Fruit fly (Drosophila melanogaster): ENCODE results near the gene bai.

Gene bai

DNA sequence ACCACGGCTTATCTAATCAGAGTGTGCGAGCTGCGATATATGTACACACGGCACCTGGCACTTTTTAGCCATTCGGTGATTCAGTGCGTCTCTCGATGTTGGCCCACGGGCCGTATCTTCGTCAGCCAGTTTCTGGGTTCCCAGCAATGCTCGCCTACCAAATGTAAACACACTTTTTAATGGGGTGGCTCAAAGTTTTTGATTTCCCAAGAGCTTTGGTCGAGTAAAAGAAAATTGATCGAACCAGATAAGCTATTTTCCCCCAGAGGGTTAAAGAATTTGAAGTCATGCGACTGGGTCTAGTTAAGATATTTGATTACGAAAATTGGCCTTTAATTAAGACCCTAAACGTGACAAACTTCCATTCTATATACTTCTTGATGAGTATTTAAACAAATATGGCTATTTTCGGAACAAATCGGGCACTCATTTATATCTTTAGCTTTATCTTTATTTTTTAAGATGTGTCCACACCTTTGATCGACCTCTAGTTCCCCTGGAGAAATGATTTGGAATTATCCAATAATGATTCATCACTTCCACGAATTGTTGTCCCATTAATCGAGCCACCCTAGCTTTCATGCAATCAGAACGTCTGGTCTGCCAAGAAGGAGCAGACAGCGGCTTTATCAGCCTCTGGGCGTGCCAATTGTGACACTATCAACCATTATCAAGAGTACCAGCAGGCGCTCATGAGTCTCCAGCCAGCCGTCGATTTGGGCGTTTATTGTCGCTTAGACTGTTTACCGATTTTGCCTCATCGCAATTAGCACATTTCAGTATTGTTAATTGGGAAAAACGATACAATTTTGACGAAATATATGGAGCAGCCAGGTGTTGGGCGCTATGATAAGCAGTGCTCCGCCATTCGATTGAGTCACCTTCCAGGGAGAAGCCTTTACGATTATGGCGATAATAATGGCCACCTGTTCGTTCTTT, 11.6 kb upstream of the bai start:
- TF ChIP-seq EcR (GFP tag; optimal IDR thresholded peaks at IDR 0.05), result no peak

DNA sequence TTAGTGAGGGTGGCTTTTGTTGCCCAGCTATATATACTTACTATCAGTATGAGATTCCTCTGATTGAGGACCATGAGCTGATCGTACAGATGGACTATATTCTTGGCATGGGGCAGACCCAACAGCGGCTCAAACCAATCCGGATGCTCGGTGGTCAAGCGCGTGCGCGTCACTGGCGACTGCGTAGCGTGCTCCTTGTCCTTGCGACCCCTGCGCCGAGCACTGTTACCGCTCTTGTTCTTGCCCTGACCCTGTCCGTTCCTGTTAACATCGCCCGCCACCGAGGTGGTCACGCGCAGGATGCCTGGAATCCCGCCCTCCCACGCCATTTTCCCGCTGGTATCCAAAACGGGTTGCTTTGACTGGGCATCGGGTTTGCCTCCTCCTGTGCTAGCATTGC, 6.5 kb upstream of the bai start:
- TF ChIP-seq pan (optimal IDR thresholded peaks at IDR 0.05) (no peak), psq (optimal IDR thresholded peaks at IDR 0.05) (no peak), EcR (GFP tag; optimal IDR thresholded peaks at IDR 0.05) (no peak), CG8478 (optimal IDR thresholded peaks at IDR 0.05) (no peak)

DNA sequence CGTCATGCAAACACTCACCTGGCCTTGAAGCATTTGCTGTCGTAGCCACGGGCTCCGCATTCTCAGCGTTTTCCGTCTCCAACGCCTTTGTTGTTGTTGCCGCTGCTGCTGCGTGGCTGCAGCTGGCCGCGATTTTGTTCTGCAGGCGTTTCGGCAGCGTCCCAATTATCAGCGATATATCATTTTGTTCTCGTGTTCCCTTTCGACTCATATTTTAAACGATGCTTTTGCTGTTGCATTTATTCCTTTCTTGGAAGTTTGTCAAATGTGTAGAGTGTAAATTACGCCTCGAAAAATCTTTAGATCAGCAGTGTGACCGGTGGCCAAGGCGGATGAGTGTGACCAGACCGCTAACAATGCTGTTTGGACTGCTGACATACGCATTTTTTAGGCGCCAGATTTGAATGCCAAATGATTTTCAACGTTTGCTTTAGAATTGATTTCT, 6.0 kb upstream of the bai start, which contains the start of gene Smg6:
Gene Smg6 (minus strand): TSS at position 324 of the 445 bp plus-strand sequence.
- TF ChIP-seq pan (optimal IDR thresholded peaks at IDR 0.05), result no peak
- no peak for TF ChIP-seq psq (optimal IDR thresholded peaks at IDR 0.05)
- TF ChIP-seq CG8478 (optimal IDR thresholded peaks at IDR 0.05), result no peak
- TF ChIP-seq EcR (GFP tag; optimal IDR thresholded peaks at IDR 0.05), result no peak
- TF ChIP-seq Dll (optimal IDR thresholded peaks at IDR 0.05), result no peak
- TF ChIP-seq usp (GFP tag; optimal IDR thresholded peaks at IDR 0.05), result no peak

DNA sequence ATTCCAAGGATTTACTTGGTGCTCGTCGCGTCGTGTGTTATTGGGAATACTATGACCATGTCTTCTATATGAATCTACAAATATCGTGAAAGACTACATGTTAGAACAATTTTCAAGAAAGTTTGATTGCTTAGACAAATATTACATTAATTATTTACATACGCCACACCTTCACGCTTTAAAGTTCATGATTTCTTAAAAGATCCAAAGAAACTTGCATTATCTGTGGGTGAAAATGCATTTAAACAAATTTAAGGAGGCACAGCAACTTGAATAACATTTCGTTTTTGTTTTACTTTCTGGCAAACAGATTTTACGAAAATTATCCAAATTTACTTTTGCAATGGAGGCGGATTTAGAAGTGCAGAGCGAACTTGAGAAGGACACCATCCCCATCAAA, 2.5 kb upstream of the bai start, which contains the start of gene CG31115:
Gene CG31115 (plus strand): TSS at position 301 of the 400 bp plus-strand sequence.
- no peak for TF ChIP-seq pan (optimal IDR thresholded peaks at IDR 0.05)
- no peak for TF ChIP-seq psq (optimal IDR thresholded peaks at IDR 0.05)
- no peak for TF ChIP-seq CG8478 (optimal IDR thresholded peaks at IDR 0.05)
- no peak for TF ChIP-seq EcR (GFP tag; optimal IDR thresholded peaks at IDR 0.05)
- TF ChIP-seq usp (GFP tag; optimal IDR thresholded peaks at IDR 0.05), result no peak
- TF ChIP-seq Dll (optimal IDR thresholded peaks at IDR 0.05), result no peak

- TF ChIP-seq EcR (GFP tag; optimal IDR thresholded peaks at IDR 0.05) (no peak), CG8478 (optimal IDR thresholded peaks at IDR 0.05) (no peak), Dll (optimal IDR thresholded peaks at IDR 0.05) (no peak), psq (optimal IDR thresholded peaks at IDR 0.05) (no peak), usp (GFP tag; optimal IDR thresholded peaks at IDR 0.05) (no peak), pan (optimal IDR thresholded peaks at IDR 0.05) (no peak)
These were observed 5.8 kb downstream of the bai start, which contains the start of gene 5PtaseI for dm6 chr3R:25044816-25045551. 5PtaseI (minus strand) TSS chr3R:25045151.

DNA sequence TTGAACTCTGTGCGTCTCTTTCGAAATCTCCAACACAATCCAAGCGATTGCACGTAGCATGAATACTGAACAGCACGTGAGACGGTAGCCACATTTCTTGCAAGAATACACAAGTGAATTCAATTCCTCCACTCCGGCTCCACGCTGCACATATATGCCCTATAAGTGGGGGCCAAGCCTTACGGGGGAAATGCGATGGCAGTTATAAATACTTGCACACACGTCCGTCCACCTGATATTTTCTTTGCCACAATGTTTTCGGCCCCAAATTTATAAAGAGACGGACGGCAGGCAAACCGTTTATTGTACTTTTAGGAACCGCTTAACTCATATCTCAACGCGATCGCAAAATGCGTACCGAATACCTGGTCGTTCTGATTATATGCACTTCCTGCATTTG, 6.8 kb downstream of the bai start, which contains the start of gene CG11786:
Gene CG11786 (plus strand): TSS at position 301 of the 400 bp plus-strand sequence.
- TF ChIP-seq CG8478 (optimal IDR thresholded peaks at IDR 0.05) (no peak), psq (optimal IDR thresholded peaks at IDR 0.05) (no peak), EcR (GFP tag; optimal IDR thresholded peaks at IDR 0.05) (no peak), pan (optimal IDR thresholded peaks at IDR 0.05) (no peak), Dll (optimal IDR thresholded peaks at IDR 0.05) (no peak), usp (GFP tag; optimal IDR thresholded peaks at IDR 0.05) (no peak)

- TF ChIP-seq usp (GFP tag; optimal IDR thresholded peaks at IDR 0.05) (no peak), EcR (GFP tag; optimal IDR thresholded peaks at IDR 0.05) (no peak), pan (optimal IDR thresholded peaks at IDR 0.05) (no peak), psq (optimal IDR thresholded peaks at IDR 0.05) (no peak), Dll (optimal IDR thresholded peaks at IDR 0.05) (no peak), CG8478 (optimal IDR thresholded peaks at IDR 0.05) (no peak)
These were observed 8.3 kb downstream of the bai start, which contains the start of gene CG11790 for dm6 chr3R:25047504-25047903. CG11790 (plus strand) TSS chr3R:25047706.

dm6 chr3R:25049383-25049741, 10.2 kb downstream of the bai start, which contains the start of gene CG11791:
CG11791 (plus strand) TSS chr3R:25049616.
- TF ChIP-seq psq (optimal IDR thresholded peaks at IDR 0.05) (no peak), Dll (optimal IDR thresholded peaks at IDR 0.05) (no peak), EcR (GFP tag; optimal IDR thresholded peaks at IDR 0.05) (no peak), pan (optimal IDR thresholded peaks at IDR 0.05) (no peak), usp (GFP tag; optimal IDR thresholded peaks at IDR 0.05) (no peak), CG8478 (optimal IDR thresholded peaks at IDR 0.05) (no peak)

DNA sequence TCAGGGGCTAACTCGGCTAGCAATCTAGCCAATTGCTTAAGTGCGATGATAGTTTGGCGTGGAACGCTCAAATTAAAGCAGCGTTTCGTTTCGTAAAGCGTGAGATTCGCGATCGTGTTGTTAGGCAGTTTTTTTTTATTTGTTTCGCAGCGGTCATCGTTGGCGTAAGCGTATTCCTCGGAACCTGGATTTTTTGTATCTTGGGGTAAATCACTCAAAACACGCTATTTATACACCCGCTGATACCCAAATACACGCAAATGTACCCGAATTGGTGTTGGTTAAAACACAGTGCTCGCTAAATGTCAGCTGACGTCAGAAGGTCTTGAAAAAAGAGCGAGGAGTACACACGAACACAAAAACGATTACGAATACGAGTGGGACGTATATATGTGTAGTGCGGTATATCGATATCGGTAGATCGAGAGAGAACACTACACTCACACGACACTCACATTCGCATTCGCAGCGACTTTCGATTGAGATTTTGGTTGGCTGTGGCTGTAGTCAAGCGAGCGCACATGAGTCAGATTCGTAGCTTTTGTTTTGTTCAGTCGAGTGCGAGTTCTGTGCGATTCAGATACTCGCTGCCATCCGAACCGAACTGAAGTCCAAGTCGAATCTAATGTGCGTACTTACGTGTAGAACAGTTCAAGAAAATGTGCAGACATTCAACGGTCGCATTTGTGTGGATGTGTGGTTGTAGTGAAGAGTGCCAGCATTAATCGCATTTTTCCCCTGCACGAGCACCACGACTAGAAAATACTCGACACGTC, 10.8 kb downstream of the bai start:
- TF ChIP-seq EcR (GFP tag; optimal IDR thresholded peaks at IDR 0.05) (no peak), Dll (optimal IDR thresholded peaks at IDR 0.05) (no peak), pan (optimal IDR thresholded peaks at IDR 0.05) (no peak), psq (optimal IDR thresholded peaks at IDR 0.05) (no peak), usp (GFP tag; optimal IDR thresholded peaks at IDR 0.05) (no peak)

DNA sequence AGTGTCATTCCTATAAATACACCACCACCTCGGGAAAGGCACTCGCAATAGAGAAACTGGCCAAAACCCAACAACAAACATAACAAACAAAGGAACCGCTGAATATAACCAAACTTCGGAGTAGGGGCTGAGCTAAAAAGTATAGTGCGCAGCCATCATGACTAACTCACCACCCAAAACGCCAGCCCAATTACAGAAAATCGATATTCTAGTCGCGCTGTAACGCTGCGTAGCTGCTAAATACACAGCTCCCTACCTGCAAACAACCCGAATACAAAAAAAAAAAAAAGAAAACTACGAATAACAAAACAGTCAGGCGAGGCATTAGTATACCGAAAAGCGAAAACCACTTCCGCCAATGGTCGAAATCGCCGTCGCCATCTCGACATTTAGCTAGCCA, 11.5 kb downstream of the bai start:
- TF ChIP-seq pan (optimal IDR thresholded peaks at IDR 0.05), result no peak
- no peak for TF ChIP-seq usp (GFP tag; optimal IDR thresholded peaks at IDR 0.05)
- TF ChIP-seq Dll (optimal IDR thresholded peaks at IDR 0.05), result no peak
- TF ChIP-seq CG8478 (optimal IDR thresholded peaks at IDR 0.05), result no peak
- TF ChIP-seq EcR (GFP tag; optimal IDR thresholded peaks at IDR 0.05), result no peak
- no peak for TF ChIP-seq psq (optimal IDR thresholded peaks at IDR 0.05)

dm6 chr3R:25051441-25052097, 12.4 kb downstream of the bai start:
- TF ChIP-seq CG8478 (optimal IDR thresholded peaks at IDR 0.05), result no peak
- no peak for TF ChIP-seq Dll (optimal IDR thresholded peaks at IDR 0.05)
- no peak for TF ChIP-seq EcR (GFP tag; optimal IDR thresholded peaks at IDR 0.05)
- no peak for TF ChIP-seq usp (GFP tag; optimal IDR thresholded peaks at IDR 0.05)
- no peak for TF ChIP-seq pan (optimal IDR thresholded peaks at IDR 0.05)
- no peak for TF ChIP-seq psq (optimal IDR thresholded peaks at IDR 0.05)

Data from whole organism.